Fruit fly (Drosophila melanogaster): ENCODE results near the gene ftz-f1.
A peak's percentile ranks its signal among the peaks of the same experiment; 100 is the strongest.

ftz-f1 gene

dm6 chr3L:18783544-18783943 lies 17.6 kb downstream of the ftz-f1 start (continued):
- TF ChIP-seq net (GFP tag; optimal IDR thresholded peaks at IDR 0.05) = peak; percentile 63
- no peak for TF ChIP-seq esn (GFP tag; optimal IDR thresholded peaks at IDR 0.05)
- TF ChIP-seq CG11762 (GFP tag; optimal IDR thresholded peaks at IDR 0.05; ENCODE audit: insufficient read depth) = no peak
- no peak for TF ChIP-seq pdm3 (GFP tag; optimal IDR thresholded peaks at IDR 0.05)
- peak; percentile 4 for TF ChIP-seq CG3919 (GFP tag; optimal IDR thresholded peaks at IDR 0.05)
- TF ChIP-seq Eip78C (GFP tag) = peak; percentile 41

dm6 chr3L:18782653-18783052 lies 18.5 kb downstream of the ftz-f1 start:
- TF ChIP-seq OdsH (GFP tag; optimal IDR thresholded peaks at IDR 0.05) (no peak), CG1621 (tag; optimal IDR thresholded peaks at IDR 0.05) (no peak), fd59A (GFP tag; optimal IDR thresholded peaks at IDR 0.05) (no peak), CG9139 (GFP tag; optimal IDR thresholded peaks at IDR 0.05) (no peak), Ets21C (GFP tag; optimal IDR thresholded peaks at IDR 0.05) (no peak), Hr38 (GFP tag; optimal IDR thresholded peaks at IDR 0.05) (no peak), Blimp-1 (GFP tag; optimal IDR thresholded peaks at IDR 0.05) (no peak), CG11762 (GFP tag; optimal IDR thresholded peaks at IDR 0.05; ENCODE audit: insufficient read depth) (no peak)

- TF ChIP-seq lz (GFP tag; optimal IDR thresholded peaks at IDR 0.05) (no peak), net (GFP tag; optimal IDR thresholded peaks at IDR 0.05) (peak; percentile 59), Eip93F (GFP tag; optimal IDR thresholded peaks at IDR 0.05) (no peak), fd59A (GFP tag; optimal IDR thresholded peaks at IDR 0.05) (no peak), CG7368 (GFP tag; optimal IDR thresholded peaks at IDR 0.05) (no peak), topi (GFP tag; optimal IDR thresholded peaks at IDR 0.05) (no peak), fkh (GFP tag; optimal IDR thresholded peaks at IDR 0.05) (peak; percentile 71), CG10631 (GFP tag; optimal IDR thresholded peaks at IDR 0.05) (peak; percentile 11), salr (GFP tag; optimal IDR thresholded peaks at IDR 0.05) (peak in 1 of 2 experiments; percentile 17), dsx (GFP tag; optimal IDR thresholded peaks at IDR 0.05; ENCODE audit: poor library complexity, severe bottlenecking) (no peak), Eip78C (GFP tag) (peak; percentile 90), svp (GFP tag) (peak; percentile 2), CG11902 (GFP tag; optimal IDR thresholded peaks at IDR 0.05) (peak; percentile 18), acj6 (GFP tag; optimal IDR thresholded peaks at IDR 0.05) (peak; percentile 26), OdsH (GFP tag; optimal IDR thresholded peaks at IDR 0.05) (peak; percentile 66), achi (GFP tag; optimal IDR thresholded peaks at IDR 0.05) (peak; percentile 20), CG16779 (tag; optimal IDR thresholded peaks at IDR 0.05) (no peak), Gug (GFP tag; IDR thresholded peaks at IDR 0.05) (no peak), CG8119 (GFP tag; IDR thresholded peaks at IDR 0.05) (peak; percentile 27; the same call in 1 of the 3 replicates), Ets21C (GFP tag; optimal IDR thresholded peaks at IDR 0.05) (no peak), CG15336 (GFP tag; IDR thresholded peaks at IDR 0.05) (peak; percentile 31; the same call in 1 of the 2 replicates), fd85E (GFP tag; optimal IDR thresholded peaks at IDR 0.05) (no peak), CG3032 (tag; optimal IDR thresholded peaks at IDR 0.05) (no peak), Met (GFP tag; optimal IDR thresholded peaks at IDR 0.05) (no peak), Ets96B (tag; optimal IDR thresholded peaks at IDR 0.05) (no peak), spab (GFP tag; optimal IDR thresholded peaks at IDR 0.05) (no peak), Hr4 (GFP tag; optimal IDR thresholded peaks at IDR 0.05) (peak; percentile 24), CG34406 (GFP tag; optimal IDR thresholded peaks at IDR 0.05) (peak; percentile 48), cyc (GFP tag; optimal IDR thresholded peaks at IDR 0.05) (no peak), vri (GFP tag; optimal IDR thresholded peaks at IDR 0.05) (no peak), CG6163 (GFP tag; IDR thresholded peaks at IDR 0.05) (no peak), esn (GFP tag; optimal IDR thresholded peaks at IDR 0.05) (no peak), Sox15 (GFP tag; optimal IDR thresholded peaks at IDR 0.05) (peak; percentile 39), ss (GFP tag; optimal IDR thresholded peaks at IDR 0.05) (no peak), CG32006 (GFP tag; optimal IDR thresholded peaks at IDR 0.05) (peak; percentile 40), CG11294 (GFP tag; IDR thresholded peaks at IDR 0.05) (peak; percentile 71; the same call in 1 of the 2 replicates), CG6276 (GFP tag; optimal IDR thresholded peaks at IDR 0.05) (peak; percentile 0), CG3919 (GFP tag; optimal IDR thresholded peaks at IDR 0.05) (peak; percentile 36), Sox102F (GFP tag; optimal IDR thresholded peaks at IDR 0.05) (no peak)
Observed at dm6 chr3L:18781653-18782629, 19.2 kb downstream of the ftz-f1 start.

Data from whole organism, prepupa.